Worm (Caenorhabditis elegans): ENCODE results near the gene F59A6.12.

F59A6.12 gene

ce11 chrII:5011978-5012377 lies at the start of gene F59A6.12:
TSS of gene F59A6.12 (minus strand) at chrII:5012078.
- TF ChIP-seq tab-1 (GFP tag; IDR thresholded peaks at IDR 0.05) (no peak), med-1 (GFP tag; optimal IDR thresholded peaks at IDR 0.05; ENCODE audit: insufficient read depth) (no peak), flt-1 (GFP tag; IDR thresholded peaks at IDR 0.05) (no peak)

- TF ChIP-seq flt-1 (GFP tag; IDR thresholded peaks at IDR 0.05) = no peak
- no peak for TF ChIP-seq klf-2 (GFP tag; conservative IDR thresholded peaks at IDR 0.05)
- no peak for TF ChIP-seq med-1 (GFP tag; optimal IDR thresholded peaks at IDR 0.05; ENCODE audit: insufficient read depth)
- no peak for TF ChIP-seq ztf-23 (GFP tag; IDR thresholded peaks at IDR 0.05)
- TF ChIP-seq ztf-29 (GFP tag; IDR thresholded peaks at IDR 0.05) = no peak
- TF ChIP-seq ref-1 (GFP tag; conservative IDR thresholded peaks at IDR 0.05) = no peak
- no peak for TF ChIP-seq tab-1 (GFP tag; IDR thresholded peaks at IDR 0.05)
- TF ChIP-seq T22C8.4 (GFP tag; IDR thresholded peaks at IDR 0.05) = no peak
- no peak for TF ChIP-seq cog-1 (tag; optimal IDR thresholded peaks at IDR 0.05)
Observed at ce11 chrII:5060719-5061118, 48.8 kb upstream of the F59A6.12 start, which contains the start of gene pho-12. TSS of gene pho-12 (minus strand) at chrII:5060819.

- TF ChIP-seq ztf-23 (GFP tag; IDR thresholded peaks at IDR 0.05) = no peak
- TF ChIP-seq flt-1 (GFP tag; IDR thresholded peaks at IDR 0.05) = no peak
- TF ChIP-seq tab-1 (GFP tag; IDR thresholded peaks at IDR 0.05) = no peak
- TF ChIP-seq klf-2 (GFP tag; conservative IDR thresholded peaks at IDR 0.05) = no peak
- TF ChIP-seq cog-1 (tag; optimal IDR thresholded peaks at IDR 0.05) = no peak
- TF ChIP-seq ztf-29 (GFP tag; IDR thresholded peaks at IDR 0.05) = no peak
- no peak for TF ChIP-seq med-1 (GFP tag; optimal IDR thresholded peaks at IDR 0.05; ENCODE audit: insufficient read depth)
- no peak for TF ChIP-seq T22C8.4 (GFP tag; IDR thresholded peaks at IDR 0.05)
- TF ChIP-seq ref-1 (GFP tag; conservative IDR thresholded peaks at IDR 0.05) = no peak
Observed at ce11 chrII:5058036-5058435, 46.2 kb upstream of the F59A6.12 start, which contains the start of gene C27A2.12. TSS of gene C27A2.12 (minus strand) at chrII:5058136.

ce11 chrII:5057315-5057714 lies 45.4 kb upstream of the F59A6.12 start:
- TF ChIP-seq T22C8.4 (GFP tag; IDR thresholded peaks at IDR 0.05) = peak; percentile 43; the same call in 1 of the 2 replicates
- TF ChIP-seq ztf-23 (GFP tag; IDR thresholded peaks at IDR 0.05) = no peak
- TF ChIP-seq ztf-29 (GFP tag; IDR thresholded peaks at IDR 0.05) = peak; percentile 78; the same call in 1 of the 2 replicates
- peak; percentile 81 for TF ChIP-seq flt-1 (GFP tag; IDR thresholded peaks at IDR 0.05)
- no peak for TF ChIP-seq med-1 (GFP tag; optimal IDR thresholded peaks at IDR 0.05; ENCODE audit: insufficient read depth)
- TF ChIP-seq cog-1 (tag; optimal IDR thresholded peaks at IDR 0.05) = no peak
- TF ChIP-seq ref-1 (GFP tag; conservative IDR thresholded peaks at IDR 0.05) = peak; percentile 68; the same call in 1 of the 2 replicates
- peak; percentile 74 for TF ChIP-seq tab-1 (GFP tag; IDR thresholded peaks at IDR 0.05)
- TF ChIP-seq klf-2 (GFP tag; conservative IDR thresholded peaks at IDR 0.05) = no peak

ce11 chrII:5056254-5056653 lies 44.4 kb upstream of the F59A6.12 start:
- TF ChIP-seq med-1 (GFP tag; optimal IDR thresholded peaks at IDR 0.05; ENCODE audit: insufficient read depth) (no peak), ref-1 (GFP tag; conservative IDR thresholded peaks at IDR 0.05) (no peak), flt-1 (GFP tag; IDR thresholded peaks at IDR 0.05) (no peak), T22C8.4 (GFP tag; IDR thresholded peaks at IDR 0.05) (no peak), ztf-29 (GFP tag; IDR thresholded peaks at IDR 0.05) (no peak), ztf-23 (GFP tag; IDR thresholded peaks at IDR 0.05) (no peak), klf-2 (GFP tag; conservative IDR thresholded peaks at IDR 0.05) (no peak), tab-1 (GFP tag; IDR thresholded peaks at IDR 0.05) (no peak)

DNA sequence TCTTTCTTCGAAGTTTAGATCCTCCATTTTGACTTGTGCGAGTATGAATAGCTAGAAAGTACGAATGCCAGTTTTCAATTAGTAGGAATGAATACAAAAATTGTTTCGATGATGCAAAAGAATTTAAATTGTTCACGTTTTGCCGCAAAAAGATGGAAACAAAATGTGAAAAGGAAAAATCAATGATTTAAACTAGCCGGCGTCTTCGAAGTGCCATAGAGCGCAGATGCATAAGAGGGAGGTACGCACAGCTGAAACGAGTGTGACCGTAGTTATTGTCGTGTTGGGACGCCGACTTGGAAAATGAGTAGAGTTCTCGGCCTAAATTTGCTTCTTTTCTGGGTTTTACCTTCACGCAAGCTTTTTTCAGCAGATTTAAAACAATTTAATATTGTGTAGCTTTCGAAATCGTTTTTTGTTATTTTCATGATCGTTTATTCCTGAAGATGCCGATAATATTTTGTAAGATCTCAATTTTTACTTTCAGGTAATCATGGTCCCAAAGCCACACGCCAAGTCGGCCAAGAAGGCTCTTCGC lies 43.3 kb upstream of the F59A6.12 start, which contains the start of the genes ify-1 and rpl-22:
TSS of gene ify-1 (minus strand) at position 51 of the 538 bp plus-strand sequence.
TSS of gene rpl-22 (plus strand) at position 488 of the 538 bp plus-strand sequence.
- TF ChIP-seq T22C8.4 (GFP tag; IDR thresholded peaks at IDR 0.05) = peak; percentile 72; the same call in 1 of the 2 replicates
- TF ChIP-seq ztf-23 (GFP tag; IDR thresholded peaks at IDR 0.05) = peak; percentile 83
- TF ChIP-seq med-1 (GFP tag; optimal IDR thresholded peaks at IDR 0.05; ENCODE audit: insufficient read depth) = no peak
- no peak; the same call in 1 of the 2 replicates for TF ChIP-seq ztf-29 (GFP tag; IDR thresholded peaks at IDR 0.05)
- TF ChIP-seq tab-1 (GFP tag; IDR thresholded peaks at IDR 0.05) = no peak
- peak; percentile 65 for TF ChIP-seq cog-1 (tag; optimal IDR thresholded peaks at IDR 0.05)
- TF ChIP-seq ref-1 (GFP tag; conservative IDR thresholded peaks at IDR 0.05) = no peak
- TF ChIP-seq flt-1 (GFP tag; IDR thresholded peaks at IDR 0.05) = peak; percentile 77
- no peak for TF ChIP-seq klf-2 (GFP tag; conservative IDR thresholded peaks at IDR 0.05)

- TF ChIP-seq ztf-29 (GFP tag; IDR thresholded peaks at IDR 0.05) = no peak
- TF ChIP-seq ztf-23 (GFP tag; IDR thresholded peaks at IDR 0.05) = no peak
Observed at ce11 chrII:5050776-5051175, 38.9 kb upstream of the F59A6.12 start.

ce11 chrII:5049865-5050342 lies 38.0 kb upstream of the F59A6.12 start, which contains the start of gene F33G12.6:
TSS of gene F33G12.6 (plus strand) at chrII:5049915.
- TF ChIP-seq flt-1 (GFP tag; IDR thresholded peaks at IDR 0.05) = no peak
- TF ChIP-seq T22C8.4 (GFP tag; IDR thresholded peaks at IDR 0.05) = no peak

- no peak for TF ChIP-seq cog-1 (tag; optimal IDR thresholded peaks at IDR 0.05)
- no peak for TF ChIP-seq ztf-23 (GFP tag; IDR thresholded peaks at IDR 0.05)
- TF ChIP-seq tab-1 (GFP tag; IDR thresholded peaks at IDR 0.05) = no peak
- TF ChIP-seq med-1 (GFP tag; optimal IDR thresholded peaks at IDR 0.05; ENCODE audit: insufficient read depth) = no peak
Observed at ce11 chrII:5049249-5049648, 37.4 kb upstream of the F59A6.12 start.

DNA sequence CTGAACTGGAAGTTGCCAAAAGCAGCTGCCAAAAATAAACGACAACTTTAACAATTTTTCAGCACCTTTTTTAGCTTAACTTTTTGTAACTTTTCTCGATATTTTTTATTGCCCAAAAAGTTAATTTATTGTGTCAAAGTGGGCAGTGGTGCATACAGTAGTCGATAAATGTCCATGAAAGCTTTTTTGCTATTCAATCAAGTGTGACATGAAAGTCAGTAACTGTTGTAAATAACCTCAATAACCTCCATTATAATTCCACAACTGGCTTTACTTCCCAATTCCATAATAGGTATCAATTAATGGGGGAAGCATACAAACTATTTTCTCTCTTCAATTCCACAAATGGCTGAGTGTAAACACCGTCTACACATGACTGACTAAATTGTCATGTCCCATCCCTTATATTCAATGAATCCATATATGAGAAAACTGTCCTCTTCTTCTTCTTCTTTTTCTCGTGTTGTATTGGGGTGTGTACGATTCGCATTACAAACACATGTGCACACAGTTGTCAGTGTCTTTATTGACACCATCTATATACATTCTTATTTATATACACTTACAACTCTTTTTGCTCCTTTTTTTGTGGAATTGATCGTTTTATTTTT lies 36.4 kb upstream of the F59A6.12 start:
- no peak for TF ChIP-seq klf-2 (GFP tag; conservative IDR thresholded peaks at IDR 0.05)
- no peak for TF ChIP-seq ref-1 (GFP tag; conservative IDR thresholded peaks at IDR 0.05)
- no peak for TF ChIP-seq ztf-23 (GFP tag; IDR thresholded peaks at IDR 0.05)
- no peak for TF ChIP-seq tab-1 (GFP tag; IDR thresholded peaks at IDR 0.05)
- TF ChIP-seq cog-1 (tag; optimal IDR thresholded peaks at IDR 0.05) = no peak
- no peak for TF ChIP-seq ztf-29 (GFP tag; IDR thresholded peaks at IDR 0.05)
- no peak for TF ChIP-seq T22C8.4 (GFP tag; IDR thresholded peaks at IDR 0.05)
- no peak for TF ChIP-seq flt-1 (GFP tag; IDR thresholded peaks at IDR 0.05)
- TF ChIP-seq med-1 (GFP tag; optimal IDR thresholded peaks at IDR 0.05; ENCODE audit: insufficient read depth) = no peak

All from whole organism, midembryonic.